Worm (Caenorhabditis elegans): Measurements from ENCODE around the gene mel-11.

DNA sequence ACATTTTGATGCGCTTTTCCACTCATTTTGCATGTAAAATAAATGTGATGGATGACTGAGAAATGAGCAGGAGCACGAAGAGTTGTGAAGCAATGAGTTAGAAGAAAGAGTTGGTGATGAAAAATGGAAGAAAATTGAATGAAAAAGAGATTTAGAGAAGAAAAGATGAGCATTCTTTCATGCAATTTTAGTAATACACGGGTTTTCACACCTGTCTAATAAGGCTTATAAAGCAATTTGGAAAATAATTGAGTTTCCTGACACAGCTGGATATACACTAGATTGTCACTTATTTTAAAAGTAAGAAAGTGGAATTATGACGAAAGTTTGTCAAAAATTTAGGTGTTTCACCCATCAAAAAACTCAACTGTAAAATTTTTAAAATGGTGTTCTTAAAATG, 47.5 kb upstream of the mel-11 start:
- TF ChIP-seq flt-1 (GFP tag; IDR thresholded peaks at IDR 0.05) (no peak), ceh-36 (tag; optimal IDR thresholded peaks at IDR 0.05) (no peak), hmg-4 (GFP tag; optimal IDR thresholded peaks at IDR 0.05) (no peak), hmbx-1 (tag; optimal IDR thresholded peaks at IDR 0.05) (no peak), F13C5.2 (tag; optimal IDR thresholded peaks at IDR 0.05) (no peak), ama-1 (optimal IDR thresholded peaks at IDR 0.05) (no peak)
